Worm (Caenorhabditis elegans): ENCODE results near the gene Y73B6BL.12.

Gene Y73B6BL.12

DNA sequence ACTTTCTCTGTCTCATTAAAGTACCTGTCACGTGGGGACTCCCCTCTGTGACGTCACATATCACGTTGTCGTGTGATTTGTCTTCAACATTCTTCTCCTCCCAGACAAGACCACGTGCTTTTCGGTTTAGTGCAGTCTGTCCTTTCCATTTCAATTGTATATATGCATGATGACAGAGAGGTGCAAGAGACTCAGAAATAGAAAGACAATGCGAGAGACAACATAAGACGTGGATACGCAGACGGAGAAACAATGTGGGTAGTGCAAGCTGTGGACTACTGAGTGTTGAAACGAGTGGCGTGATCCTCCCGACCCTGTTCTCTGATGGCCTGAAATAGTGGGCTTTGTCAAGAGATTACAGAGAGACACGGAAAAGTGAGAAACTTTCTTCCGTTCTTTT lies 19.5 kb upstream of the Y73B6BL.12 start (continued):
- TF ChIP-seq gei-8 (GFP tag; optimal IDR thresholded peaks at IDR 0.05) (peak; percentile 95), nhr-6 (tag; optimal IDR thresholded peaks at IDR 0.05) (peak; percentile 84), ces-1 (GFP tag; optimal IDR thresholded peaks at IDR 0.05) (no peak), F26F4.8 (GFP tag; conservative IDR thresholded peaks at IDR 0.05) (no peak), lin-1 (GFP tag; IDR thresholded peaks at IDR 0.05) (peak; percentile 92), F44E2.7 (GFP tag; IDR thresholded peaks at IDR 0.05) (no peak), mdl-1 (tag; optimal IDR thresholded peaks at IDR 0.05) (peak; percentile 99), ceh-62 (tag; optimal IDR thresholded peaks at IDR 0.05) (no peak), madf-9 (GFP tag; conservative IDR thresholded peaks at IDR 0.05) (0 out of 2 replicates have a peak, but pooled peaks have one; percentile 44), F37D6.2 (tag; optimal IDR thresholded peaks at IDR 0.05) (peak; percentile 73), lin-13 (GFP tag; optimal IDR thresholded peaks at IDR 0.05) (peak; percentile 90), lin-39 (tag; optimal IDR thresholded peaks at IDR 0.05) (no peak), F10B5.3 (tag; optimal IDR thresholded peaks at IDR 0.05) (no peak), lir-3 (tag; optimal IDR thresholded peaks at IDR 0.05) (no peak), daf-8 (GFP tag; IDR thresholded peaks at IDR 0.05) (no peak), nhr-102 (tag; optimal IDR thresholded peaks at IDR 0.05) (peak; percentile 96), mes-2 (tag; optimal IDR thresholded peaks at IDR 0.05; ENCODE audit: poor library complexity, severe bottlenecking) (peak; percentile 79), lin-15B (tag; optimal IDR thresholded peaks at IDR 0.05) (no peak), ztf-11 (tag; optimal IDR thresholded peaks at IDR 0.05) (no peak), nhr-11 (tag; optimal IDR thresholded peaks at IDR 0.05) (peak; percentile 84), hlh-30 (tag; optimal IDR thresholded peaks at IDR 0.05; ENCODE audit: insufficient read depth) (peak; percentile 100)

ce11 chrIV:6335908-6336307 lies 18.7 kb upstream of the Y73B6BL.12 start, which contains the start of gene mif-4:
Gene mif-4, minus strand, starts transcription at chrIV:6335994.
- peak in 1 of 2 experiments; percentile 12 for TF ChIP-seq mdl-1 (tag; optimal IDR thresholded peaks at IDR 0.05)
- no peak for TF ChIP-seq mxl-2 (GFP tag; conservative IDR thresholded peaks at IDR 0.05)
- TF ChIP-seq unc-130 (GFP tag; optimal IDR thresholded peaks at IDR 0.05) = no peak
- no peak for TF ChIP-seq pha-4 (GFP tag; IDR thresholded peaks at IDR 0.05)
- peak; percentile 24 for TF ChIP-seq pha-4 (tag; optimal IDR thresholded peaks at IDR 0.05)
- TF ChIP-seq unc-62 (GFP tag; optimal IDR thresholded peaks at IDR 0.05 in 1 of 2) = peak in 1 of 2 experiments; percentile 43
- TF ChIP-seq unc-62 (tag; optimal IDR thresholded peaks at IDR 0.05) = no peak
- no peak for TF ChIP-seq ZK546.5 (tag; optimal IDR thresholded peaks at IDR 0.05)
- TF ChIP-seq arid-1 (GFP tag; conservative IDR thresholded peaks at IDR 0.05) = no peak

ce11 chrIV:6333915-6334314 lies 16.7 kb upstream of the Y73B6BL.12 start, which contains the start of gene blos-2:
Gene blos-2, plus strand, starts transcription at chrIV:6334215.
- TF ChIP-seq D1046.2 (GFP tag; IDR thresholded peaks at IDR 0.05) = no peak
- TF ChIP-seq lin-39 (tag; optimal IDR thresholded peaks at IDR 0.05) = no peak
- TF ChIP-seq dpl-1 (GFP tag; optimal IDR thresholded peaks at IDR 0.05) = no peak
- TF ChIP-seq lim-7 (GFP tag; IDR thresholded peaks at IDR 0.05) = no peak
- no peak for TF ChIP-seq hif-1 (tag; optimal IDR thresholded peaks at IDR 0.05)
- no peak for TF ChIP-seq daf-8 (GFP tag; IDR thresholded peaks at IDR 0.05)
- no peak for TF ChIP-seq F37D6.2 (tag; optimal IDR thresholded peaks at IDR 0.05)
- TF ChIP-seq nhr-77 (tag; optimal IDR thresholded peaks at IDR 0.05) = no peak
- TF ChIP-seq hlh-11 (tag; optimal IDR thresholded peaks at IDR 0.05) = no peak
- TF ChIP-seq ztf-7 (tag; optimal IDR thresholded peaks at IDR 0.05) = no peak
- TF ChIP-seq mes-2 (tag; optimal IDR thresholded peaks at IDR 0.05; ENCODE audit: poor library complexity, severe bottlenecking) = no peak
- no peak for TF ChIP-seq dmd-6 (GFP tag; IDR thresholded peaks at IDR 0.05)

DNA sequence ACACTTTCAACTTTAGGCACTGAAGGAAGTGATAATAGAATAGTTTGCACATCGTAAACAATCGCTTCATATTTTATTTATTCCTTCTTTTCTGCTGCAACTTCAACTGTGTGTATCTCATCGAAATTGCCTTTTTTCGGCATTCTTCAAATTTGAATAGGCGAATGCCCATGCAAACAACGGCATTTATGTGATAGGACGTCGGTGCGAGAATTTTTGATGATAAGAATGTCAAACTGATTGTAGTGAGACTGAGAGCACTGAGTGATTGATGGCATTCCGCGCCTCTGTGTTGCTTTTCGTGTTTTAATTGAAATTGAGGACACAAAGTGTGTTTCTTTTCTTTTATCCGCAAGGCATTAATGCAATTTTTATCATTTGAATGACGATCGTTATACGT lies 13.5 kb upstream of the Y73B6BL.12 start:
- TF ChIP-seq gei-8 (GFP tag; optimal IDR thresholded peaks at IDR 0.05) (no peak), fos-1 (tag; optimal IDR thresholded peaks at IDR 0.05) (no peak), ztf-11 (tag; optimal IDR thresholded peaks at IDR 0.05) (no peak), ama-1 (optimal IDR thresholded peaks at IDR 0.05) (peak; percentile 15), zip-11 (GFP tag; IDR thresholded peaks at IDR 0.05) (no peak), rbr-2 (tag; optimal IDR thresholded peaks at IDR 0.05) (no peak), lir-3 (tag; optimal IDR thresholded peaks at IDR 0.05) (no peak), lsy-2 (tag; optimal IDR thresholded peaks at IDR 0.05) (no peak), nhr-42 (GFP tag; IDR thresholded peaks at IDR 0.05) (no peak), ceh-20 (GFP tag; IDR thresholded peaks at IDR 0.05) (peak; percentile 69; the same call in 1 of the 2 replicates), set-16 (GFP tag; IDR thresholded peaks at IDR 0.05) (no peak), hlh-30 (tag; optimal IDR thresholded peaks at IDR 0.05; ENCODE audit: insufficient read depth) (no peak), Y5F2A.4 (GFP tag; optimal IDR thresholded peaks at IDR 0.05) (no peak), tra-1 (GFP tag; IDR thresholded peaks at IDR 0.05) (no peak), ztf-7 (tag; optimal IDR thresholded peaks at IDR 0.05) (no peak), daf-12 (tag; optimal IDR thresholded peaks at IDR 0.05) (no peak), unc-130 (GFP tag; optimal IDR thresholded peaks at IDR 0.05) (no peak)
